Worm (Caenorhabditis elegans): ENCODE measurements around the gene daf-3.

DNA sequence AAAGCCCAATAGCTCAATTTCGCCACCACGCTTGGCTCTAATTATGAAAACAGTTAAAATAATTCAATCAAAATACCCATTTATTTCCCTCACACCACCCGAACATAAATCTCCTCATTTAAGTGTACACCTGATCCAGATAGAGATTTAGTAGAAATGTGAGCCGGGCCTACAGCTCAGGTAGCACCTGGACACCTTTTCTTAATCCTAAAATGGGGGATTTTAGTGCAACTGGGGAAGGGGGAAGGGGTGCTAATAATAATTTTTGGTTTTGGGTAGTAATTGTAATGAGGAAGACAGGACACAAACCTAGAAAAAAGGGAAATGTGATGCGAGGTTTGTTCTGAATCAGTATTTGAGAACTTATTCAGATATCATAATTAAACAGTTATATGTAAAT is 28.3 kb upstream of the daf-3 start:
- TF ChIP-seq nhr-41 (GFP tag; IDR thresholded peaks at IDR 0.05) (no peak), nhr-11 (tag; optimal IDR thresholded peaks at IDR 0.05) (no peak)

Measured in whole organism, L4 larva.